Worm (Caenorhabditis elegans) whole organism, young adult: ENCODE measurements around the gene C03B1.5.

Experiments
- egrh-3 ChIP-seq: fragments of 200-800 bp; sonication (Bioruptor generic); IDR thresholded peaks from 2 replicates; pipeline ENCODE4 v1.3.6; 2022; ENCODE audit warnings: missing genetic modification reagents, missing genetic modification characterization, missing compliant biosample characterization
- nhr-120 ChIP-seq: fragments of 200-800 bp; sonication (Bioruptor generic); IDR thresholded peaks from 2 replicates; pipeline ENCODE4 v1.3.6; 2022; ENCODE audit warnings: missing genetic modification characterization, missing compliant biosample characterization

ce11 chrX:6328860-6329259 lies 26.5 kb upstream of the C03B1.5 start, which contains the start of gene col-169:
- TF ChIP-seq egrh-3 (no peak), nhr-120 (GFP tag; lab: Robert Waterston, UW) (no peak)
